Worm (Caenorhabditis elegans) whole organism, L1 larva: Measurements from ENCODE around the gene lam-1.

Experiments
- C34B4.2 ChIP-seq: sonication (generic microtip); optimal IDR thresholded peaks from 2 replicates; lab custom pipeline; 2017; ENCODE audit warnings: mild to moderate bottlenecking, missing genetic modification characterization, missing compliant biosample characterization
- F16B12.6 ChIP-seq: fragments of 150-350 bp; optimal IDR thresholded peaks from 2 replicates; lab custom pipeline; 2014; ENCODE audit warnings: missing biosample characterization, missing genetic modification characterization
- alr-1 ChIP-seq: fragments of 200-800 bp; sonication (Bioruptor generic); optimal IDR thresholded peaks from 2 replicates; lab custom pipeline; 2018; ENCODE audit warnings: borderline replicate concordance, mild to moderate bottlenecking, missing genetic modification characterization, missing compliant biosample characterization
- ama-1 ChIP-seq: fragments of 150-350 bp; optimal IDR thresholded peaks from 2 replicates; lab custom pipeline; 2014
- ceh-63 ChIP-seq: fragments of 200-800 bp; sonication (Bioruptor generic); optimal IDR thresholded peaks from 2 replicates; lab custom pipeline; 2018; ENCODE audit warnings: mild to moderate bottlenecking, missing genetic modification characterization, missing compliant biosample characterization
- ceh-8 ChIP-seq: fragments of 200-800 bp; sonication (Bioruptor generic); optimal IDR thresholded peaks from 2 replicates; lab custom pipeline; 2018; ENCODE audit warnings: mild to moderate bottlenecking, missing genetic modification characterization, moderate library complexity, missing compliant biosample characterization
- ceh-82 ChIP-seq, 3 experiments: fragments of 150-350 bp in 1 of 3; sonication (generic microtip) in 2 of 3; optimal IDR thresholded peaks; 2 replicates each; lab custom pipeline; 2014 to 2017; ENCODE audit warnings: missing biosample characterization in 3 of 3, missing genetic modification characterization in 3 of 3
- ceh-88 ChIP-seq: fragments of 200-800 bp; sonication (Bioruptor generic); IDR thresholded peaks from 2 replicates; pipeline ENCODE4 v1.3.6; 2022; ENCODE audit warnings: missing genetic modification characterization, missing compliant biosample characterization
- ces-1 ChIP-seq: fragments of 150-350 bp; optimal IDR thresholded peaks from 2 replicates; lab custom pipeline; 2014; ENCODE audit warnings: missing biosample characterization, missing genetic modification reagents, missing genetic modification characterization
- dpl-1 ChIP-seq, 3 experiments: fragments of 150-350 bp in 2 of 3; sonication (generic microtip) in 1 of 3; optimal IDR thresholded peaks; 2 replicates each; lab custom pipeline; 2014 to 2017; ENCODE audit warnings: missing biosample characterization in 3 of 3, missing genetic modification characterization in 3 of 3, missing genetic modification reagents in 3 of 3
- dsc-1 ChIP-seq: sonication (generic microtip); optimal IDR thresholded peaks from 2 replicates; lab custom pipeline; 2016; ENCODE audit warnings: mild to moderate bottlenecking, missing genetic modification characterization, missing compliant biosample characterization
- efl-1 ChIP-seq, 4 experiments: fragments of 150-350 bp; optimal IDR thresholded peaks in 3 of 4; peaks in 1 of 4; 1 replicate in 1 of 4; 2 replicates in 3 of 4; lab custom pipeline; 2014; ENCODE audit warnings: missing biosample characterization in 2 of 4, missing genetic modification characterization in 2 of 4, missing genetic modification reagents in 2 of 4
- efl-3 ChIP-seq: fragments of 200-800 bp; sonication (Bioruptor generic); optimal IDR thresholded peaks from 2 replicates; lab custom pipeline; 2018; ENCODE audit warnings: mild to moderate bottlenecking, missing genetic modification characterization, missing compliant biosample characterization
- egl-13 ChIP-seq: sonication (generic microtip); optimal IDR thresholded peaks from 2 replicates; lab custom pipeline; 2016; ENCODE audit warnings: missing genotype, missing genetic modification reagents, missing genetic modification characterization, missing compliant biosample characterization
- elt-2 ChIP-seq: sonication (generic microtip); optimal IDR thresholded peaks from 2 replicates; lab custom pipeline; 2016; ENCODE audit warnings: missing genetic modification characterization, mild to moderate bottlenecking, inconsistent platforms, missing compliant biosample characterization, missing genetic modification reagents
- elt-3 ChIP-seq, 6 experiments: fragments of 150-350 bp in 1 of 6; sonication (generic microtip); optimal IDR thresholded peaks; 2 replicates each; lab custom pipeline; 2017 to 2018; ENCODE audit warnings: missing biosample characterization in 6 of 6, missing genetic modification characterization in 6 of 6, inconsistent platforms in 1 of 6
- fkh-10 ChIP-seq: sonication (generic microtip); optimal IDR thresholded peaks from 2 replicates; lab custom pipeline; 2017; ENCODE audit warnings: missing biosample characterization, missing genetic modification reagents, missing genetic modification characterization
- fkh-8 ChIP-seq: sonication (generic microtip); optimal IDR thresholded peaks from 2 replicates; lab custom pipeline; 2016; ENCODE audit warnings: mild to moderate bottlenecking, missing genetic modification characterization, missing compliant biosample characterization
- fos-1 ChIP-seq: fragments of 150-350 bp; optimal IDR thresholded peaks from 2 replicates; lab custom pipeline; 2014; ENCODE audit warnings: missing biosample characterization, missing genetic modification characterization
- grh-1 ChIP-seq: fragments of 200-800 bp; sonication (Bioruptor generic); IDR thresholded peaks from 2 replicates; pipeline ENCODE4 v1.3.6; 2022; ENCODE audit warnings: missing genetic modification reagents, missing genetic modification characterization, missing compliant biosample characterization
- hlh-4 ChIP-seq: sonication (generic microtip); optimal IDR thresholded peaks from 2 replicates; lab custom pipeline; 2016; ENCODE audit warnings: mild to moderate bottlenecking, missing genetic modification characterization, missing compliant biosample characterization
- hpl-2 ChIP-seq: fragments of 150-350 bp; optimal IDR thresholded peaks from 2 replicates; lab custom pipeline; 2014; ENCODE audit warnings: missing biosample characterization, missing genetic modification reagents, missing genetic modification characterization
- irx-1 ChIP-seq: sonication (generic microtip); optimal IDR thresholded peaks from 2 replicates; lab custom pipeline; 2016; ENCODE audit warnings: missing genetic modification characterization, missing compliant biosample characterization
- jun-1 ChIP-seq: fragments of 150-350 bp; optimal IDR thresholded peaks from 2 replicates; lab custom pipeline; 2014; ENCODE audit warnings: missing biosample characterization, missing genetic modification reagents, missing genetic modification characterization
- lin-13 ChIP-seq: fragments of 150-350 bp; optimal IDR thresholded peaks from 2 replicates; lab custom pipeline; 2014; ENCODE audit warnings: missing biosample characterization, missing genetic modification reagents, missing genetic modification characterization
- lin-14 ChIP-seq: fragments of 200-800 bp; sonication (Bioruptor generic); optimal IDR thresholded peaks from 2 replicates; lab custom pipeline; 2018; ENCODE audit warnings: mild to moderate bottlenecking, missing genetic modification characterization, moderate library complexity, missing compliant biosample characterization
- lin-15B ChIP-seq: fragments of 150-350 bp; sonication (generic microtip); optimal IDR thresholded peaks from 3 replicates; lab custom pipeline; 2014; ENCODE audit warnings: missing biosample characterization, missing genetic modification characterization
- lir-3 ChIP-seq: sonication (generic microtip); optimal IDR thresholded peaks from 2 replicates; lab custom pipeline; 2016; ENCODE audit warnings: mild to moderate bottlenecking, missing genetic modification characterization, moderate library complexity, missing compliant biosample characterization; ENCODE audit not compliant: poor library complexity
- lsy-2 ChIP-seq, 2 experiments: fragments of 150-350 bp; optimal IDR thresholded peaks; 2 replicates each; lab custom pipeline; 2014; ENCODE audit warnings: missing biosample characterization in 2 of 2, missing genetic modification characterization in 2 of 2
- mep-1 ChIP-seq: fragments of 150-350 bp; optimal IDR thresholded peaks from 2 replicates; lab custom pipeline; 2014; ENCODE audit warnings: missing biosample characterization, missing genetic modification characterization
- nhr-19 ChIP-seq: fragments of 200-800 bp; sonication (Bioruptor generic); conservative IDR thresholded peaks from 2 replicates; pipeline ENCODE4 v1.3.6; 2022; ENCODE audit warnings: missing genetic modification characterization, missing compliant biosample characterization
- nhr-47 ChIP-seq: sonication (generic microtip); optimal IDR thresholded peaks from 2 replicates; lab custom pipeline; 2016; ENCODE audit warnings: mild to moderate bottlenecking, missing genetic modification characterization, moderate library complexity, missing compliant biosample characterization
- nhr-71 ChIP-seq: sonication (generic microtip); optimal IDR thresholded peaks from 2 replicates; lab custom pipeline; 2016; ENCODE audit warnings: mild to moderate bottlenecking, missing genetic modification characterization, moderate library complexity, missing compliant biosample characterization
- nhr-76 ChIP-seq: sonication (generic microtip); optimal IDR thresholded peaks from 2 replicates; lab custom pipeline; 2017; ENCODE audit warnings: missing biosample characterization, missing genetic modification characterization
- pqm-1 ChIP-seq: sonication (generic microtip); optimal IDR thresholded peaks from 3 replicates; lab custom pipeline; 2017; ENCODE audit warnings: missing biosample characterization, missing genetic modification characterization
- snpc-4 ChIP-seq: fragments of 150-350 bp; optimal IDR thresholded peaks from 2 replicates; lab custom pipeline; 2014; ENCODE audit warnings: missing biosample characterization, missing genetic modification characterization
- snu-23 ChIP-seq: sonication (generic microtip); optimal IDR thresholded peaks from 2 replicates; lab custom pipeline; 2016; ENCODE audit warnings: missing genetic modification characterization, missing compliant biosample characterization
- sptf-1 ChIP-seq: fragments of 150-350 bp; optimal IDR thresholded peaks from 2 replicates; lab custom pipeline; 2014; ENCODE audit warnings: missing biosample characterization, missing genetic modification characterization
- sup-37 ChIP-seq: fragments of 200-800 bp; sonication (Bioruptor generic); optimal IDR thresholded peaks from 2 replicates; lab custom pipeline; 2018; ENCODE audit warnings: mild to moderate bottlenecking, missing genetic modification characterization, missing compliant biosample characterization
- swsn-7 ChIP-seq: sonication (generic microtip); optimal IDR thresholded peaks from 2 replicates; lab custom pipeline; 2016; ENCODE audit warnings: missing genetic modification characterization, missing compliant biosample characterization
- tbx-2 ChIP-seq: sonication (generic microtip); optimal IDR thresholded peaks from 2 replicates; lab custom pipeline; 2016; ENCODE audit warnings: missing genetic modification characterization, missing compliant biosample characterization
- unc-30 ChIP-seq: sonication (generic microtip); optimal IDR thresholded peaks from 2 replicates; lab custom pipeline; 2017; ENCODE audit warnings: missing biosample characterization, missing genetic modification characterization
- unc-98 ChIP-seq: fragments of 200-800 bp; sonication (Bioruptor generic); IDR thresholded peaks from 2 replicates; pipeline ENCODE4 v1.3.6; 2022; ENCODE audit warnings: missing genetic modification characterization, missing compliant biosample characterization
- zag-1 ChIP-seq: fragments of 150-350 bp; optimal IDR thresholded peaks from 2 replicates; lab custom pipeline; 2014; ENCODE audit warnings: missing biosample characterization, missing genetic modification characterization
- zip-4 ChIP-seq: fragments of 200-800 bp; sonication (Bioruptor generic); optimal IDR thresholded peaks from 2 replicates; lab custom pipeline; 2018; ENCODE audit warnings: mild to moderate bottlenecking, missing genetic modification characterization, moderate library complexity, missing compliant biosample characterization
- ztf-11 ChIP-seq, 2 experiments: sonication (generic microtip); optimal IDR thresholded peaks; 2 replicates each; lab custom pipeline; 2016 to 2017; ENCODE audit warnings: missing genetic modification characterization in 2 of 2, missing biosample characterization in 1 of 2, missing compliant biosample characterization in 1 of 2

Gene lam-1

ce11 chrIV:5188051-5188450, 14.9 kb downstream of the lam-1 start (continued):
- TF ChIP-seq hpl-2 (GFP tag; lab: Kevin White, UChicago) (no peak), alr-1 (tag; lab: Kevin White, UChicago) (no peak), fkh-8 (tag; lab: Kevin White, UChicago) (no peak), swsn-7 (tag; lab: Kevin White, UChicago) (peak; percentile 29), ceh-63 (GFP tag; lab: Kevin White, UChicago) (no peak), egl-13 (tag; lab: Kevin White, UChicago) (peak; percentile 21), efl-1 (optimal IDR thresholded peaks at IDR 0.05; lab: Kevin White, UChicago) (peak; percentile 87), efl-1 (GFP tag; optimal IDR thresholded peaks at IDR 0.05 in 1 of 2; lab: Kevin White, UChicago) (peak; percentile 86 to 98)

- TF ChIP-seq mep-1 (tag; lab: Kevin White, UChicago) (no peak), lin-14 (GFP tag; lab: Kevin White, UChicago) (no peak), elt-2 (tag; lab: Kevin White, UChicago) (no peak), grh-1 (GFP tag; lab: Robert Waterston, UW) (no peak), lin-15B (tag; lab: Kevin White, UChicago) (no peak), efl-3 (GFP tag; lab: Kevin White, UChicago) (no peak), ama-1 (lab: Kevin White, UChicago) (no peak), ceh-88 (GFP tag; lab: Robert Waterston, UW) (no peak), ceh-8 (GFP tag; lab: Kevin White, UChicago) (no peak), nhr-19 (GFP tag; lab: Robert Waterston, UW) (no peak), dpl-1 (GFP tag; optimal IDR thresholded peaks at IDR 0.05; lab: Kevin White, UChicago) (no peak), zag-1 (tag; lab: Kevin White, UChicago) (no peak), elt-3 (tag; optimal IDR thresholded peaks at IDR 0.05; lab: Kevin White, UChicago) (no peak), ceh-82 (tag; optimal IDR thresholded peaks at IDR 0.05; lab: Kevin White, UChicago) (no peak), nhr-76 (tag; lab: Kevin White, UChicago) (no peak), lir-3 (tag; lab: Kevin White, UChicago) (no peak), fos-1 (tag; lab: Kevin White, UChicago) (no peak)
These were observed 22.4 kb downstream of the lam-1 start, which contains the start of gene gpa-18 for ce11 chrIV:5195531-5195930. TSS of gene gpa-18 (minus strand) at chrIV:5195631.

DNA sequence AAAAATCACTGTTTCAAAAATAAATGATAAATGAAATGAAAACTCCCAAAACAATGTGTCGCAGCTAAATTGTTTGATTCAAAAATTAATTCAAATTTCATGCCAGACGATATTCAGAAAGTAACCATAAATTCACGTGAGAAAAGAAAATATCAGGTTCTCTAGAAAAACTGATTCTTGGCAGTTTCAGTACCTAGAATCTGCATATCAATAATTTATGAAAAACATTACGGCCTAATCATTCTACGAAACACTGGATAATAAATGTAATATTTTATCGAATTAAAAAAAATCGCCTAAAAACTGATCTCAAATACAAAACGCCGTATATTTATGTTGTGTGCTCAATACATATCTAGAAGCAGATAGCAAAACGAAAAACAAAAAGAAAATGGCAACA, 27.7 kb downstream of the lam-1 start:
- TF ChIP-seq F16B12.6 (tag; lab: Kevin White, UChicago) (no peak), ces-1 (no peak), unc-30 (no peak), lin-13 (no peak), tbx-2 (tag; lab: Kevin White, UChicago) (no peak), ztf-11 (tag; optimal IDR thresholded peaks at IDR 0.05; lab: Kevin White, UChicago) (no peak), unc-98 (GFP tag; lab: Robert Waterston, UW) (no peak), sptf-1 (tag; lab: Kevin White, UChicago) (no peak), elt-2 (tag; lab: Kevin White, UChicago) (no peak), fkh-10 (no peak), grh-1 (GFP tag; lab: Robert Waterston, UW) (no peak), nhr-71 (tag; lab: Kevin White, UChicago) (peak; percentile 69), zip-4 (GFP tag; lab: Kevin White, UChicago) (no peak), fkh-8 (tag; lab: Kevin White, UChicago) (peak; percentile 81), snu-23 (GFP tag; lab: Kevin White, UChicago) (no peak), jun-1 (no peak), irx-1 (no peak), hlh-4 (tag; lab: Kevin White, UChicago) (peak; percentile 36), lin-15B (tag; lab: Kevin White, UChicago) (no peak), pqm-1 (no peak), lin-14 (GFP tag; lab: Kevin White, UChicago) (no peak), fos-1 (tag; lab: Kevin White, UChicago) (no peak), swsn-7 (tag; lab: Kevin White, UChicago) (no peak), C34B4.2 (tag; lab: Kevin White, UChicago) (no peak), hpl-2 (GFP tag; lab: Kevin White, UChicago) (no peak), efl-3 (GFP tag; lab: Kevin White, UChicago) (no peak), dsc-1 (tag; lab: Kevin White, UChicago) (peak; percentile 20), sup-37 (GFP tag; lab: Kevin White, UChicago) (no peak), nhr-47 (peak; percentile 60), snpc-4 (tag; lab: Kevin White, UChicago) (no peak), lsy-2 (tag; optimal IDR thresholded peaks at IDR 0.05; lab: Kevin White, UChicago) (peak in 1 of 2 experiments; percentile 38), ama-1 (lab: Kevin White, UChicago) (no peak)
